Fruit fly (Drosophila melanogaster) whole organism, pupa: Measurements from ENCODE around the gene CG14424.

Source experiments
- CG14655 ChIP-seq: fragments of 200-800 bp; sonication (Bioruptor generic); optimal IDR thresholded peaks from 3 replicates; lab custom pipeline; 2017; ENCODE audit warnings: mild to moderate bottlenecking, missing biosample characterization, missing genetic modification reagents, missing genetic modification characterization
- CG17806 ChIP-seq: fragments of 200-800 bp; sonication (Bioruptor generic); optimal IDR thresholded peaks from 2 replicates; lab custom pipeline; 2018; ENCODE audit warnings: missing biosample characterization, mild to moderate bottlenecking, missing genetic modification characterization, moderate library complexity
- CG34367 ChIP-seq: fragments of 200-800 bp; sonication (Bioruptor generic); optimal IDR thresholded peaks from 2 replicates; lab custom pipeline; 2018; ENCODE audit warnings: missing biosample characterization, mild to moderate bottlenecking, missing genetic modification characterization
- CG8159 ChIP-seq: fragments of 200-800 bp; sonication (Bioruptor generic); optimal IDR thresholded peaks from 3 replicates; lab custom pipeline; 2018; ENCODE audit warnings: missing biosample characterization, mild to moderate bottlenecking, missing genetic modification characterization, moderate library complexity
- Snoo ChIP-seq: fragments of 200-800 bp; sonication (Bioruptor generic); optimal IDR thresholded peaks from 3 replicates; lab custom pipeline; 2017; ENCODE audit warnings: missing biosample characterization, mild to moderate bottlenecking, missing genetic modification characterization, inconsistent platforms
- gl ChIP-seq: fragments of 200-800 bp; sonication (Bioruptor generic); optimal IDR thresholded peaks from 2 replicates; lab custom pipeline; 2018; ENCODE audit warnings: missing biosample characterization, mild to moderate bottlenecking, missing genetic modification characterization

DNA sequence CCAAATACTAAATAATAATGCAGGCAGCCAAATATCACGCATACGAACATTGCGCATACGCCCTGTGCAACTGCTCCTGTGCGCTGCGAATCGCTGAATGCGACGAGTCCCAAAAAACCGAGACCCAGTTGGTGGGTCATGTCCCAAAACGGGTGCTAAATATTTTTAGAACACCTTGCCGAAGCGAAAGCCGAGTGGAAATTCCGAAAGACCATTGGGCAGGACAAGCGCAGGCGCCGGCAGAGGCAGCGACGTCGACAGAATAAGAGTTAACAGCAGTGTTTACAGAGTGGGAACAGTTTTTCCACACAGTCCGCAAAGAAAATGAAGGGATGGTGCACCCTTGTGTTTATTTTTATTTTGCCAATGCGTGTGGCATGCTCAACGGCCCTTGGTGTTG lies 38.8 kb downstream of the CG14424 start:
- TF ChIP-seq CG17806 (no peak), CG8159 (tag; lab: Kevin White, UChicago) (no peak), CG14655 (GFP tag; lab: Kevin White, UChicago) (no peak), CG34367 (tag; lab: Kevin White, UChicago) (no peak), Snoo (tag; lab: Kevin White, UChicago) (no peak), gl (tag; lab: Kevin White, UChicago) (no peak)
